Fruit fly (Drosophila melanogaster) Kc167 (cell line): ENCODE measurements around the gene CG17325.

ENCODE experiments used
- Myc ChIP-seq: fragments of >200 bp; optimal IDR thresholded peaks from 2 replicates; lab custom pipeline; 2017; ENCODE audit warnings: missing external identifiers
- Sin3A ChIP-seq: fragments of >200 bp; optimal IDR thresholded peaks from 2 replicates; lab custom pipeline; 2018; ENCODE audit warnings: missing external identifiers
- h ChIP-seq: fragments of >200 bp; optimal IDR thresholded peaks from 3 replicates; lab custom pipeline; 2018; ENCODE audit warnings: missing external identifiers
- insv ChIP-seq: fragments of >200 bp; optimal IDR thresholded peaks from 3 replicates; lab custom pipeline; 2018; ENCODE audit warnings: missing external identifiers
- psq ChIP-seq: fragments of >200 bp; optimal IDR thresholded peaks from 2 replicates; lab custom pipeline; 2017; ENCODE audit warnings: missing external identifiers
- ttk ChIP-seq: sonication (Bioruptor generic); optimal IDR thresholded peaks from 2 replicates; lab custom pipeline; 2017; ENCODE audit warnings: missing external identifiers

- TF ChIP-seq h (lab: Kevin White, UChicago) = no peak
- no peak for TF ChIP-seq psq (lab: Kevin White, UChicago)
- no peak for TF ChIP-seq insv
- TF ChIP-seq ttk = no peak
- TF ChIP-seq Myc (lab: Kevin White, UChicago) = no peak
- TF ChIP-seq Sin3A (lab: Kevin White, UChicago) = no peak
These were observed 39.8 kb downstream of the CG17325 start for dm6 chr2L:18852249-18852648.
